Fruit fly (Drosophila melanogaster) whole organism, embryonic: ENCODE results near the gene SPH93.

ENCODE experiments used
- B-H1 ChIP-seq: fragments of 200-800 bp; sonication (Bioruptor generic); IDR thresholded peaks from 3 replicates; pipeline ENCODE4 v1.3.6; 2022; ENCODE audit warnings: missing biosample characterization, missing genetic modification characterization
- BtbVII ChIP-seq: fragments of 200-800 bp; sonication (Bioruptor generic); optimal IDR thresholded peaks from 3 replicates; lab custom pipeline; 2017; ENCODE audit warnings: missing biosample characterization, mild to moderate bottlenecking, missing genetic modification characterization
- CG10321 ChIP-seq: fragments of 200-800 bp; sonication (Bioruptor generic); IDR thresholded peaks from 2 replicates; pipeline ENCODE4 v1.3.6; 2022; ENCODE audit warnings: missing biosample characterization, missing genetic modification characterization
- CG10543 ChIP-seq: fragments of 200-800 bp; sonication (Bioruptor generic); optimal IDR thresholded peaks from 3 replicates; lab custom pipeline; 2017; ENCODE audit warnings: missing biosample characterization, mild to moderate bottlenecking, missing genetic modification characterization, moderate library complexity
- CG11093 ChIP-seq: fragments of 200-800 bp; sonication (Bioruptor generic); IDR thresholded peaks from 3 replicates; pipeline ENCODE4 v1.3.6; 2022; ENCODE audit warnings: missing biosample characterization, missing genetic modification characterization
- CG11723 ChIP-seq: fragments of 200-800 bp; sonication (Bioruptor generic); optimal IDR thresholded peaks from 2 replicates; lab custom pipeline; 2017; ENCODE audit warnings: missing biosample characterization, mild to moderate bottlenecking, missing genetic modification characterization
- CG14860 ChIP-seq: fragments of 200-800 bp; sonication (Bioruptor generic); IDR thresholded peaks from 3 replicates; pipeline ENCODE4 v1.3.6; 2022; ENCODE audit warnings: missing biosample characterization, missing genetic modification characterization; ENCODE audit not compliant: partially characterized antibody
- CG15011 ChIP-seq: fragments of 200-800 bp; sonication (Bioruptor generic); optimal IDR thresholded peaks from 3 replicates; lab custom pipeline; 2018; ENCODE audit warnings: missing biosample characterization, mild to moderate bottlenecking, missing genetic modification characterization
- CG1529 ChIP-seq: fragments of 200-800 bp; sonication (Bioruptor generic); optimal IDR thresholded peaks from 3 replicates; lab custom pipeline; 2018; ENCODE audit warnings: missing biosample characterization, missing genetic modification characterization
- CG16863 ChIP-seq: fragments of 200-800 bp; sonication (Bioruptor generic); optimal IDR thresholded peaks from 3 replicates; lab custom pipeline; 2016; ENCODE audit warnings: missing biosample characterization, missing genetic modification characterization
- CG18011 ChIP-seq: fragments of 200-800 bp; sonication (Bioruptor generic); optimal IDR thresholded peaks from 2 replicates; lab custom pipeline; 2017; ENCODE audit warnings: missing biosample characterization, missing genetic modification characterization, mild to moderate bottlenecking, moderate library complexity, missing genotype
- CG18619 ChIP-seq: fragments of 200-800 bp; sonication (Bioruptor generic); optimal IDR thresholded peaks from 3 replicates; lab custom pipeline; 2017; ENCODE audit warnings: missing biosample characterization, mild to moderate bottlenecking, missing genetic modification characterization
- CG2116 ChIP-seq: fragments of 200-800 bp; sonication (Bioruptor generic); optimal IDR thresholded peaks from 3 replicates; lab custom pipeline; 2018; ENCODE audit warnings: missing biosample characterization, mild to moderate bottlenecking, missing genetic modification characterization
- CG2202 ChIP-seq: fragments of 200-800 bp; sonication (Bioruptor generic); optimal IDR thresholded peaks from 2 replicates; lab custom pipeline; 2018; ENCODE audit warnings: missing biosample characterization, mild to moderate bottlenecking, missing genetic modification characterization
- CG34224 ChIP-seq: fragments of 200-800 bp; sonication (Bioruptor generic); IDR thresholded peaks from 3 replicates; pipeline ENCODE4 v1.3.6; 2022; ENCODE audit warnings: missing biosample characterization, missing genetic modification characterization; ENCODE audit not compliant: partially characterized antibody
- CG43689 ChIP-seq: fragments of 200-800 bp; sonication (Bioruptor generic); IDR thresholded peaks from 2 replicates; pipeline ENCODE4 v1.3.6; 2022; ENCODE audit warnings: missing biosample characterization, missing genetic modification characterization
- CG6175 ChIP-seq: fragments of 200-800 bp; sonication (Bioruptor generic); IDR thresholded peaks from 3 replicates; pipeline ENCODE4 v1.3.6; 2022; ENCODE audit warnings: missing biosample characterization, missing genetic modification characterization
- CG7839 ChIP-seq: fragments of 200-800 bp; sonication (Bioruptor generic); optimal IDR thresholded peaks from 3 replicates; lab custom pipeline; 2018; ENCODE audit warnings: missing biosample characterization, mild to moderate bottlenecking, missing genetic modification characterization, moderate library complexity
- CG8281 ChIP-seq: fragments of 200-800 bp; sonication (Bioruptor generic); optimal IDR thresholded peaks from 2 replicates; lab custom pipeline; 2018; ENCODE audit warnings: missing biosample characterization, mild to moderate bottlenecking, missing genetic modification characterization, moderate library complexity
- CG8290 ChIP-seq, 3 experiments: fragments of 200-800 bp; sonication (Bioruptor generic); optimal IDR thresholded peaks; 2 replicates each; lab custom pipeline; 2016 to 2019; ENCODE audit warnings: missing biosample characterization in 3 of 3, missing genetic modification characterization in 3 of 3, mild to moderate bottlenecking in 2 of 3, moderate library complexity in 1 of 3
- CG8924 ChIP-seq: fragments of 200-800 bp; optimal IDR thresholded peaks from 3 replicates; lab custom pipeline; 2019; ENCODE audit warnings: missing biosample characterization, mild to moderate bottlenecking, missing genetic modification characterization, moderate library complexity
- D ChIP-seq, 2 experiments: fragments of 200-800 bp in 1 of 2; fragments of >200 bp in 1 of 2; sonication (Bioruptor generic) in 1 of 2; optimal IDR thresholded peaks; 2 replicates in 1 of 2; 3 replicates in 1 of 2; lab custom pipeline; 2017; ENCODE audit warnings: mild to moderate bottlenecking in 1 of 2, missing biosample characterization in 1 of 2, missing genetic modification characterization in 1 of 2, missing genetic modification reagents in 1 of 2
- D19A ChIP-seq: fragments of 200-800 bp; optimal IDR thresholded peaks from 3 replicates; lab custom pipeline; 2019; ENCODE audit warnings: missing biosample characterization, mild to moderate bottlenecking, missing genetic modification characterization, moderate library complexity
- Fer3 ChIP-seq: fragments of 200-800 bp; sonication (Bioruptor generic); optimal IDR thresholded peaks from 2 replicates; lab custom pipeline; 2018; ENCODE audit warnings: missing biosample characterization, mild to moderate bottlenecking, missing genetic modification characterization, moderate library complexity
- HLH54F ChIP-seq: fragments of 200-800 bp; sonication (Bioruptor generic); optimal IDR thresholded peaks from 3 replicates; lab custom pipeline; 2016; ENCODE audit warnings: missing biosample characterization, missing genetic modification characterization
- Hmx ChIP-seq: fragments of 200-800 bp; sonication (Bioruptor generic); optimal IDR thresholded peaks from 2 replicates; lab custom pipeline; 2016; ENCODE audit warnings: missing biosample characterization, missing genetic modification characterization
- Lim3 ChIP-seq: fragments of 200-800 bp; sonication (Bioruptor generic); IDR thresholded peaks from 2 replicates; pipeline ENCODE4 v1.3.6; 2022; ENCODE audit warnings: missing biosample characterization, missing genetic modification characterization
- NC2α ChIP-seq: fragments of 200-800 bp; sonication (Bioruptor generic); optimal IDR thresholded peaks from 2 replicates; lab custom pipeline; 2016; ENCODE audit warnings: missing biosample characterization, missing genetic modification characterization
- Nf-YB ChIP-seq: fragments of 200-800 bp; sonication (Bioruptor generic); optimal IDR thresholded peaks from 3 replicates; lab custom pipeline; 2019; ENCODE audit warnings: missing biosample characterization, mild to moderate bottlenecking, missing genetic modification characterization, moderate library complexity
- Nf-YC ChIP-seq: fragments of 200-800 bp; optimal IDR thresholded peaks from 3 replicates; lab custom pipeline; 2019; ENCODE audit warnings: missing biosample characterization, mild to moderate bottlenecking, missing genetic modification characterization, moderate library complexity
- TFAM ChIP-seq: fragments of 200-800 bp; sonication (Bioruptor generic); optimal IDR thresholded peaks from 2 replicates; lab custom pipeline; 2017; ENCODE audit warnings: missing biosample characterization, missing genetic modification characterization, inconsistent platforms
- crol ChIP-seq: fragments of 200-800 bp; sonication (Bioruptor generic); IDR thresholded peaks from 2 replicates; pipeline ENCODE4 v1.3.6; 2022; ENCODE audit warnings: missing biosample characterization, missing genetic modification characterization
- dan ChIP-seq: fragments of 200-800 bp; sonication (Bioruptor generic); IDR thresholded peaks from 2 replicates; pipeline ENCODE4 v1.3.6; 2022; ENCODE audit warnings: missing biosample characterization, missing genetic modification characterization
- dmrt99B ChIP-seq: fragments of 200-800 bp; sonication (Bioruptor generic); optimal IDR thresholded peaks from 2 replicates; lab custom pipeline; 2018; ENCODE audit warnings: missing biosample characterization, mild to moderate bottlenecking, missing genetic modification characterization, moderate library complexity
- dpn ChIP-seq, 2 experiments: fragments of 200-800 bp; sonication (Bioruptor generic); optimal IDR thresholded peaks; 3 replicates each; lab custom pipeline; 2016; ENCODE audit warnings: missing biosample characterization in 2 of 2, missing genetic modification characterization in 2 of 2
- gsb ChIP-seq: fragments of 200-800 bp; sonication (Bioruptor generic); IDR thresholded peaks from 2 replicates; pipeline ENCODE4 v1.3.6; 2022; ENCODE audit warnings: missing biosample characterization, missing genetic modification characterization
- klu ChIP-seq: fragments of 200-800 bp; sonication (Bioruptor generic); IDR thresholded peaks from 2 replicates; pipeline ENCODE4 v1.3.6; 2022; ENCODE audit warnings: missing biosample characterization, missing genetic modification characterization
- mirr ChIP-seq: fragments of 200-800 bp; sonication (Bioruptor generic); optimal IDR thresholded peaks from 3 replicates; lab custom pipeline; 2018; ENCODE audit warnings: missing biosample characterization, mild to moderate bottlenecking, missing genetic modification characterization
- nmo ChIP-seq: fragments of 200-800 bp; sonication (Bioruptor generic); optimal IDR thresholded peaks from 2 replicates; lab custom pipeline; 2018; ENCODE audit warnings: missing biosample characterization, mild to moderate bottlenecking, missing genetic modification characterization, moderate library complexity
- nom ChIP-seq: fragments of 200-800 bp; sonication (Bioruptor generic); optimal IDR thresholded peaks from 2 replicates; lab custom pipeline; 2017; ENCODE audit warnings: missing biosample characterization, missing genetic modification characterization, mild to moderate bottlenecking, moderate library complexity, missing genetic modification reagents
- pzg ChIP-seq: fragments of 200-800 bp; sonication (Bioruptor generic); optimal IDR thresholded peaks from 3 replicates; lab custom pipeline; 2018; ENCODE audit warnings: missing biosample characterization, mild to moderate bottlenecking, missing genetic modification characterization, moderate library complexity
- ro ChIP-seq: fragments of 200-800 bp; sonication (Bioruptor generic); IDR thresholded peaks from 2 replicates; pipeline ENCODE4 v1.3.6; 2022; ENCODE audit warnings: missing biosample characterization, missing genetic modification characterization
- run ChIP-seq: fragments of 200-800 bp; sonication (Bioruptor generic); optimal IDR thresholded peaks from 3 replicates; lab custom pipeline; 2018; ENCODE audit warnings: missing biosample characterization, mild to moderate bottlenecking, missing genetic modification characterization
- sug ChIP-seq: fragments of 200-800 bp; optimal IDR thresholded peaks from 2 replicates; lab custom pipeline; 2019; ENCODE audit warnings: missing biosample characterization, mild to moderate bottlenecking, missing genetic modification characterization, moderate library complexity
- toy ChIP-seq: fragments of 200-800 bp; sonication (Bioruptor generic); IDR thresholded peaks from 2 replicates; pipeline ENCODE4 v1.3.6; 2022; ENCODE audit warnings: missing biosample characterization, missing genetic modification characterization
- trem ChIP-seq: fragments of 200-800 bp; optimal IDR thresholded peaks from 3 replicates; lab custom pipeline; 2019; ENCODE audit warnings: missing biosample characterization, mild to moderate bottlenecking, missing genetic modification characterization, moderate library complexity
- trh ChIP-seq: fragments of 200-800 bp; sonication (Bioruptor generic); optimal IDR thresholded peaks from 2 replicates; lab custom pipeline; 2016; ENCODE audit warnings: missing biosample characterization, missing genetic modification characterization
- z ChIP-seq: fragments of 200-800 bp; sonication (Bioruptor generic); IDR thresholded peaks from 3 replicates; pipeline ENCODE4 v1.3.6; 2022; ENCODE audit warnings: missing biosample characterization, missing genetic modification characterization

Gene SPH93

dm6 chr2L:17429788-17430587 lies 25.7 kb downstream of the SPH93 start (continued):
- TF ChIP-seq run (tag; lab: Kevin White, UChicago) (peak; percentile 75), CG16863 (GFP tag; lab: Kevin White, UChicago) (peak; percentile 36), CG11093 (GFP tag; lab: Robert Waterston, UW) (peak; percentile 92), CG6175 (no peak; the same call in 2 of the 3 replicates), dan (no peak), ro (GFP tag; lab: Robert Waterston, UW) (peak; percentile 48), Fer3 (tag; lab: Kevin White, UChicago) (peak; percentile 95), crol (GFP tag; lab: Robert Waterston, UW) (peak; percentile 97), Nf-YB (GFP tag; lab: Kevin White, UChicago) (peak; percentile 88), CG43689 (peak; percentile 87), nom (peak; percentile 93), B-H1 (GFP tag; lab: Robert Waterston, UW) (peak; percentile 94), CG8281 (tag; lab: Kevin White, UChicago) (peak; percentile 90), CG2202 (tag; lab: Kevin White, UChicago) (peak; percentile 89), CG18619 (GFP tag; lab: Kevin White, UChicago) (peak; percentile 79), BtbVII (GFP tag; lab: Kevin White, UChicago) (peak; percentile 95), CG14860 (GFP tag; lab: Robert Waterston, UW) (no peak), CG1529 (GFP tag; lab: Kevin White, UChicago) (peak; percentile 91), TFAM (GFP tag; lab: Kevin White, UChicago) (peak; percentile 78), nmo (peak; percentile 84), HLH54F (GFP tag; lab: Kevin White, UChicago) (peak; percentile 13), D19A (tag; lab: Kevin White, UChicago) (peak; percentile 81), NC2α (GFP tag; lab: Kevin White, UChicago) (no peak), dmrt99B (tag; lab: Kevin White, UChicago) (peak; percentile 100), Hmx (GFP tag; lab: Kevin White, UChicago) (peak; percentile 48), dpn (GFP tag; optimal IDR thresholded peaks at IDR 0.05; lab: Kevin White, UChicago) (peak; percentile 52 to 93), CG34224 (no peak), CG7839 (peak; percentile 94), gsb (peak; percentile 87), mirr (GFP tag; lab: Kevin White, UChicago) (peak; percentile 4), CG11723 (peak; percentile 86), sug (tag; lab: Kevin White, UChicago) (peak; percentile 82), D (optimal IDR thresholded peaks at IDR 0.05; lab: Kevin White, UChicago) (no peak), D (GFP tag; optimal IDR thresholded peaks at IDR 0.05; lab: Kevin White, UChicago) (peak; percentile 96), toy (GFP tag; lab: Robert Waterston, UW) (peak; percentile 70), CG8290 (GFP tag; optimal IDR thresholded peaks at IDR 0.05; lab: Kevin White, UChicago) (peak; percentile 71), CG8290 (tag; optimal IDR thresholded peaks at IDR 0.05; lab: Kevin White, UChicago) (peak; percentile 19 to 35), pzg (GFP tag; lab: Kevin White, UChicago) (no peak), CG18011 (GFP tag; lab: Kevin White, UChicago) (peak; percentile 63), klu (GFP tag; lab: Robert Waterston, UW) (peak; percentile 55), CG2116 (GFP tag; lab: Kevin White, UChicago) (peak; percentile 46), CG10321 (GFP tag; lab: Robert Waterston, UW) (no peak), CG10543 (GFP tag; lab: Kevin White, UChicago) (peak; percentile 83), trem (peak; percentile 94), Nf-YC (tag; lab: Kevin White, UChicago) (peak; percentile 91), CG15011 (GFP tag; lab: Kevin White, UChicago) (peak; percentile 92), z (0 out of 3 replicates have a peak, but pooled peaks have one; percentile 36), CG8924 (tag; lab: Kevin White, UChicago) (peak; percentile 98), Lim3 (GFP tag; lab: Robert Waterston, UW) (peak; percentile 83), trh (peak; percentile 16)
